Worm (Caenorhabditis elegans): ENCODE measurements around the gene lpl-1.
A peak's percentile ranks its signal among the peaks of the same experiment; 100 is the strongest.

The lpl-1 gene

DNA sequence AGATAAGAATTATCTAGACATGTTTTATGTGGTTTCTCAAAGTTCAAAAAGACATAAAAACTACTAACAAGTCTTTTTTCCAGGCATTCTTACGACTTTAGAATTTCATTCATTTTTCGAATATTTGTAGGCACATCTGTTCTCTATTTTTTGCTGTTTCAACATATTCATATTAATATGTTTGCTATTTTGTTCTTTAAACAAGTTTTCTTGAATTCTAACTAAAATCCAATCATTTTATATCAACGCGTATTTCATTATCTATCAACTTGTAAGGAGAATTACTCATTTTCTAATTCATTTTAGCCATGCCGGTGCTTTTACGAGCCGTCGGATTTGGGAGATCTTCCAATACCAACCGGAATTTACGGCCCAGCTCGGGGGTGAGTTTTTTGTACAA lies 11.8 kb downstream of the lpl-1 start, which contains the start of gene twk-8:
TSS of gene twk-8 (plus strand) at position 301 of the 400 bp plus-strand sequence.
- TF ChIP-seq cebp-2 (GFP tag; IDR thresholded peaks at IDR 0.05) (no peak), madf-8 (GFP tag; conservative IDR thresholded peaks at IDR 0.05) (no peak), F55B11.4 (tag; optimal IDR thresholded peaks at IDR 0.05; ENCODE audit: borderline replicate concordance, insufficient read depth) (no peak), snpc-1.1 (tag; optimal IDR thresholded peaks at IDR 0.05; ENCODE audit: insufficient read depth) (no peak), egrh-3 (GFP tag; IDR thresholded peaks at IDR 0.05) (no peak), repo-1 (tag; optimal IDR thresholded peaks at IDR 0.05) (no peak), ztf-18 (tag; optimal IDR thresholded peaks at IDR 0.05) (no peak), hrde-1 (tag; optimal IDR thresholded peaks at IDR 0.05; ENCODE audit: borderline replicate concordance) (no peak), unc-130 (GFP tag; optimal IDR thresholded peaks at IDR 0.05) (no peak), let-526 (GFP tag; IDR thresholded peaks at IDR 0.05) (no peak), atf-7 (tag; optimal IDR thresholded peaks at IDR 0.05) (no peak), lin-26 (GFP tag; IDR thresholded peaks at IDR 0.05) (no peak)

DNA sequence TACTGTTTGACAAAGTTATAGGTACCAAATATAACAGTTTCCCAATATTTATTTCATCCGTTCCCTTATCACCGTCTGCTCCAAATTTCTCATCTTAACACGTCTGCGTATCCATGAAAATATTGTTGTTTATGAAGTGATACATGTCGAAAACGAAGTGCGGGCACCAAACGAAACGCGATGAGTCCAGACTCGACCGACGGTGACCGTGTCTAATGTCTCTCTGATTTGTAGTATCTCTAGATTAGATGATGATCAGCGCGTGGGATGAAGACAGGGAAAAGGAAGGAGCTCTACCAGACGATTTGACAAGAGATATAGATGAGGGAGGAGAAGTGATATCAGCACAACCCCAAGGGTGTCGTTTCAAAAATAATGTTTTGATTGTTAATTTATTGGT lies 13.6 kb downstream of the lpl-1 start:
- no peak for TF ChIP-seq lin-35 (GFP tag; optimal IDR thresholded peaks at IDR 0.05)
- TF ChIP-seq snpc-1.3 (tag; optimal IDR thresholded peaks at IDR 0.05; ENCODE audit: insufficient read depth) = no peak
- no peak for TF ChIP-seq F33H1.4 (GFP tag; IDR thresholded peaks at IDR 0.05)
- TF ChIP-seq K12H6.12 (tag; optimal IDR thresholded peaks at IDR 0.05) = no peak
- no peak for TF ChIP-seq attf-6 (GFP tag; IDR thresholded peaks at IDR 0.05)
- no peak for TF ChIP-seq lsy-27 (tag; optimal IDR thresholded peaks at IDR 0.05; ENCODE audit: borderline replicate concordance, insufficient read depth)
- no peak for TF ChIP-seq madf-6 (GFP tag; IDR thresholded peaks at IDR 0.05)
- TF ChIP-seq hlh-26 (GFP tag; conservative IDR thresholded peaks at IDR 0.05) = no peak

DNA sequence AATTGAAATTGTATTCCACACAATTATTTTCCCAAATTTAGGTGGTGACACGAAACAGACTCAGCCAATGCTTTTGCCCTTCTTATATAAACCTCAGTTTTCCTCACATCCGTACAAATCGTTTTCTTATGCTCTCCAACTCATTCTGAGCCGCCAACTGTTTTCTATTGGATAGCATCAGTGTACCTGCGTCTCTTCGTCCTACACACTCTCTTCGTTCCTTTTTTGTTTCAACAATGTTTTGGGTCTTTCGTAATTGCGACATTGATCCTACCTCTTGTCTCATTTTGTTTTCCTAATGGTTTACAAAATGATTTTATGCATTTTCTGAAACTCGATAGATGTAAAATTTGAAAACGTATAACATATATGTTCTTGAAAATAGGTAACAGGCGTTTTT lies 14.5 kb downstream of the lpl-1 start:
- TF ChIP-seq ceh-91 (GFP tag; IDR thresholded peaks at IDR 0.05) (no peak), C17E4.6 (GFP tag; IDR thresholded peaks at IDR 0.05) (no peak), F22D6.2 (tag; optimal IDR thresholded peaks at IDR 0.05) (no peak), ztf-6 (GFP tag; IDR thresholded peaks at IDR 0.05) (no peak), hmg-1.2 (GFP tag; IDR thresholded peaks at IDR 0.05) (peak; percentile 38; the same call in 1 of the 2 replicates)

DNA sequence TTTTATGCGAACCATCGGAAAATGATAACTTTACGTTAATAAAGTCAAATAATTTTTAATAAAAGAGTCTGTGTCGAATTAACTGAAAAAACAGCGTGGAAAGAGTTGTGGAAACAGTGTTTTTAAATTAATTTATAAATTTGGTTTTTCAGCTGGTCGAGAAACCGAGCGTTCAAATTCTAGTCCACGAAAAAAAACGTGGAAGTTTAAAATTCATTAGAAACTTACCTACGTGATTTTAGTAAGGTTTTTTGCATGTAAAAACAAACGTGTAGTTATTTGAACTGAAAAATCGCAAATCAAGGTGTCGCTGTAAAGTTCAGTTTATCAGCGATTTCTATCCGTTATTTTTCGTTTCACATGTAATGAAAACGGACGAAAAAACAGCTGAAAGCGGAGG lies 15.4 kb downstream of the lpl-1 start, which contains the start of gene mans-4:
TSS of gene mans-4 (minus strand) at position 101 of the 400 bp plus-strand sequence.
- no peak for TF ChIP-seq nhr-179 (tag; optimal IDR thresholded peaks at IDR 0.05)
- TF ChIP-seq Y67H2A.10 (GFP tag; conservative IDR thresholded peaks at IDR 0.05) = no peak
- no peak for TF ChIP-seq B0261.1 (tag; optimal IDR thresholded peaks at IDR 0.05)
- no peak for TF ChIP-seq aptf-3 (GFP tag; IDR thresholded peaks at IDR 0.05)
- TF ChIP-seq sdz-38 (tag; optimal IDR thresholded peaks at IDR 0.05) = no peak
- no peak for TF ChIP-seq tbx-9 (tag; optimal IDR thresholded peaks at IDR 0.05; ENCODE audit: borderline replicate concordance)
- no peak for TF ChIP-seq F23B12.7 (tag; optimal IDR thresholded peaks at IDR 0.05; ENCODE audit: insufficient read depth)
- TF ChIP-seq mxl-1 (tag; optimal IDR thresholded peaks at IDR 0.05) = no peak
- TF ChIP-seq tlf-1 (GFP tag; optimal IDR thresholded peaks at IDR 0.05) = no peak
- no peak for TF ChIP-seq ztf-28 (GFP tag; IDR thresholded peaks at IDR 0.05)
- no peak for TF ChIP-seq fkh-3 (tag; optimal IDR thresholded peaks at IDR 0.05)
- no peak for TF ChIP-seq C17E4.6 (GFP tag; IDR thresholded peaks at IDR 0.05)
- no peak for TF ChIP-seq ccch-3 (GFP tag; optimal IDR thresholded peaks at IDR 0.05)
- TF ChIP-seq dpl-1 (GFP tag; optimal IDR thresholded peaks at IDR 0.05) = no peak

Data from whole organism, young adult.